Worm (Caenorhabditis elegans) whole organism, L3 larva: Measurements from ENCODE around the gene vha-9.

Experiments
- nhr-76 ChIP-seq: fragments of 150-350 bp; sonication (generic microtip); optimal IDR thresholded peaks from 5 replicates; lab custom pipeline; 2014; ENCODE audit warnings: missing biosample characterization, missing genetic modification characterization
- tbx-2 ChIP-seq: sonication (generic microtip); optimal IDR thresholded peaks from 2 replicates; lab custom pipeline; 2016; ENCODE audit warnings: mild to moderate bottlenecking, missing genetic modification characterization, missing compliant biosample characterization

DNA sequence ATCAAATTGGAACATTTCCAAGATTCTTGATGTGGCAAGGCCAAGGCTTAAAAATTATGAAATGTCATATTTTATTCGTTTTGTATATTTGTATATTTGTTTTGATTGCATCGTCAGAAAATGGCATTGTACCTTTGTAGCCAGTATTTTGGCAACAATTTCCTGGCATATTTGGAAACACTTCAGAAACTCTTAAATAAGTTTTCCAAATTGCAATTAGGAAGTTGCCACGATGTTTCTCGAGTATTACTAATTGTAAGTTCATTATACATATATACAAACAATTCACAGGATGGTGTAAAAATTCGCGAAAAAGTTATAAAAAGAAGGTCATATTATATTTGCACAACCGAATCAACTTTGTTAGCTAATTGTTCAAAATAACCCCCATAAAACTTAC lies 11.7 kb upstream of the vha-9 start, which contains the start of gene idpp-8:
- TF ChIP-seq nhr-76 (tag; lab: Kevin White, UChicago) (no peak), tbx-2 (tag; lab: Kevin White, UChicago) (no peak)
